Fruit fly (Drosophila melanogaster) whole organism, wandering third instar larva: ENCODE data around the gene CG4267.

Experiments
- Abd-B ChIP-seq: fragments of >200 bp; optimal IDR thresholded peaks from 2 replicates; lab custom pipeline; 2017; ENCODE audit warnings: missing biosample characterization, missing genetic modification characterization
- CG32264 ChIP-seq: fragments of 200-800 bp; sonication (Bioruptor generic); optimal IDR thresholded peaks from 2 replicates; lab custom pipeline; 2016; ENCODE audit warnings: missing biosample characterization, missing genetic modification characterization
- CG9705 ChIP-seq: fragments of 200-800 bp; sonication (Bioruptor generic); optimal IDR thresholded peaks from 2 replicates; lab custom pipeline; 2018; ENCODE audit warnings: missing biosample characterization, mild to moderate bottlenecking, missing genetic modification characterization
- CrebA ChIP-seq: fragments of 200-800 bp; sonication (Bioruptor generic); optimal IDR thresholded peaks from 2 replicates; lab custom pipeline; 2016; ENCODE audit warnings: missing biosample characterization, mild to moderate bottlenecking, missing genetic modification characterization, borderline replicate concordance
- Dfd ChIP-seq: fragments of >200 bp; optimal IDR thresholded peaks from 2 replicates; lab custom pipeline; 2017; ENCODE audit warnings: missing biosample characterization, missing genetic modification characterization
- Dif ChIP-seq: fragments of 200-275, 200-300 bp; sonication (Bioruptor generic); optimal IDR thresholded peaks from 2 replicates; lab custom pipeline; 2018; ENCODE audit warnings: missing biosample characterization, missing genetic modification characterization; ENCODE audit not compliant: partially characterized antibody
- GATAd ChIP-seq: sonication (Bioruptor generic); optimal IDR thresholded peaks from 2 replicates; lab custom pipeline; 2016; ENCODE audit warnings: missing biosample characterization, missing genetic modification characterization
- HLH106 ChIP-seq: fragments of 200-800 bp; optimal IDR thresholded peaks from 3 replicates; lab custom pipeline; 2019; ENCODE audit warnings: missing biosample characterization, mild to moderate bottlenecking, missing genetic modification characterization, moderate library complexity
- Hnf4 ChIP-seq: fragments of 200-800 bp; sonication (Bioruptor generic); optimal IDR thresholded peaks from 2 replicates; lab custom pipeline; 2016; ENCODE audit warnings: missing biosample characterization, mild to moderate bottlenecking, missing genetic modification characterization
- Hr78 ChIP-seq: fragments of >200 bp; optimal IDR thresholded peaks from 2 replicates; lab custom pipeline; 2017; ENCODE audit warnings: missing biosample characterization, missing genetic modification characterization
- Hr83 ChIP-seq: fragments of 200-300 bp; sonication (Bioruptor generic); optimal IDR thresholded peaks from 2 replicates; lab custom pipeline; 2016; ENCODE audit warnings: missing biosample characterization, mild to moderate bottlenecking, missing genetic modification characterization, moderate library complexity; ENCODE audit not compliant: poor library complexity, severe bottlenecking
- Jra ChIP-seq: sonication (Bioruptor generic); optimal IDR thresholded peaks from 2 replicates; lab custom pipeline; 2016; ENCODE audit warnings: missing biosample characterization, missing genetic modification characterization
- Mio ChIP-seq: sonication (Bioruptor generic); optimal IDR thresholded peaks from 2 replicates; lab custom pipeline; 2016; ENCODE audit warnings: missing biosample characterization, missing genetic modification characterization
- Myc ChIP-seq: fragments of >200 bp; optimal IDR thresholded peaks from 2 replicates; lab custom pipeline; 2017
- N ChIP-seq: fragments of >200 bp; optimal IDR thresholded peaks from 2 replicates; lab custom pipeline; 2018; ENCODE audit warnings: missing biosample characterization, missing external identifiers, missing genetic modification characterization
- OdsH ChIP-seq: fragments of 200-800 bp; sonication (Bioruptor generic); optimal IDR thresholded peaks from 2 replicates; lab custom pipeline; 2016; ENCODE audit warnings: missing biosample characterization, mild to moderate bottlenecking, missing genetic modification characterization
- Rel ChIP-seq, 2 experiments: fragments of 200-800 bp; sonication (Bioruptor generic) in 1 of 2; optimal IDR thresholded peaks; 2 replicates in 1 of 2; 3 replicates in 1 of 2; lab custom pipeline; 2016 to 2019; ENCODE audit warnings: mild to moderate bottlenecking in 2 of 2, missing biosample characterization in 2 of 2, missing genetic modification characterization in 2 of 2, moderate library complexity in 1 of 2
- Sp1 ChIP-seq: fragments of 200-800 bp; sonication (Bioruptor generic); optimal IDR thresholded peaks from 3 replicates; lab custom pipeline; 2019; ENCODE audit warnings: missing biosample characterization, mild to moderate bottlenecking, missing genetic modification characterization, moderate library complexity
- Vsx2 ChIP-seq: fragments of 200-300, 225-300 bp; sonication (Bioruptor generic); optimal IDR thresholded peaks from 2 replicates; lab custom pipeline; 2018; ENCODE audit warnings: missing biosample characterization, missing genetic modification characterization; ENCODE audit not compliant: partially characterized antibody
- br ChIP-seq: fragments of 200-800 bp; sonication (Bioruptor generic); optimal IDR thresholded peaks from 2 replicates; lab custom pipeline; 2016; ENCODE audit warnings: missing biosample characterization, missing genetic modification characterization
- brk ChIP-seq: fragments of 200-800 bp; sonication (Bioruptor generic); optimal IDR thresholded peaks from 2 replicates; lab custom pipeline; 2016; ENCODE audit warnings: missing biosample characterization, mild to moderate bottlenecking, missing genetic modification characterization
- dl ChIP-seq, 2 experiments: fragments of 175-275, 200-275 bp in 1 of 2; fragments of 200-275 bp in 1 of 2; sonication (Bioruptor generic); optimal IDR thresholded peaks; lab custom pipeline; 2018; ENCODE audit warnings: mild to moderate bottlenecking in 2 of 2, missing biosample characterization in 2 of 2, missing genetic modification characterization in 2 of 2, moderate library complexity in 2 of 2; ENCODE audit not compliant: partially characterized antibody in 2 of 2, insufficient read depth in 1 of 2
- dmrt93B ChIP-seq: fragments of 200-800 bp; sonication (Bioruptor generic); optimal IDR thresholded peaks from 2 replicates; lab custom pipeline; 2018; ENCODE audit warnings: missing biosample characterization, mild to moderate bottlenecking, missing genetic modification characterization
- dsf ChIP-seq: sonication (Bioruptor generic); optimal IDR thresholded peaks from 2 replicates; lab custom pipeline; 2016; ENCODE audit warnings: missing biosample characterization, missing genetic modification characterization, borderline replicate concordance
- ey ChIP-seq: fragments of 200-800 bp; sonication (Bioruptor generic); optimal IDR thresholded peaks from 2 replicates; lab custom pipeline; 2016; ENCODE audit warnings: missing biosample characterization, missing genetic modification characterization
- foxo ChIP-seq, 2 experiments: fragments of 200-800 bp; sonication (Bioruptor generic); optimal IDR thresholded peaks; 2 replicates in 1 of 2; 3 replicates in 1 of 2; lab custom pipeline; 2016 to 2017; ENCODE audit warnings: missing biosample characterization in 2 of 2, missing genetic modification characterization in 2 of 2
- fru ChIP-seq: fragments of 200-800 bp; sonication (Bioruptor generic); optimal IDR thresholded peaks from 3 replicates; lab custom pipeline; 2016; ENCODE audit warnings: missing biosample characterization, mild to moderate bottlenecking, missing genetic modification characterization
- h ChIP-seq: fragments of 200-800 bp; sonication (Bioruptor generic); optimal IDR thresholded peaks from 3 replicates; lab custom pipeline; 2016; ENCODE audit warnings: missing biosample characterization, mild to moderate bottlenecking, missing genetic modification characterization
- jim ChIP-seq: fragments of 175-275, 200-325 bp; sonication (Bioruptor generic); optimal IDR thresholded peaks from 2 replicates; lab custom pipeline; 2016; ENCODE audit warnings: missing biosample characterization, mild to moderate bottlenecking, missing genetic modification characterization
- lola ChIP-seq: fragments of >200 bp; optimal IDR thresholded peaks from 2 replicates; lab custom pipeline; 2017; ENCODE audit warnings: missing biosample characterization, missing genetic modification characterization
- pan ChIP-seq: fragments of >200 bp; optimal IDR thresholded peaks from 2 replicates; lab custom pipeline; 2017
- psq ChIP-seq: fragments of 200-800 bp; sonication (Bioruptor generic); optimal IDR thresholded peaks from 3 replicates; lab custom pipeline; 2017; ENCODE audit warnings: missing biosample characterization, mild to moderate bottlenecking, missing genetic modification characterization, moderate library complexity
- rgr ChIP-seq: fragments of 200-800 bp; sonication (Bioruptor generic); optimal IDR thresholded peaks from 3 replicates; lab custom pipeline; 2016; ENCODE audit warnings: missing biosample characterization, mild to moderate bottlenecking, missing genetic modification characterization
- sage ChIP-seq: fragments of 200-800 bp; sonication (Bioruptor generic); optimal IDR thresholded peaks from 2 replicates; lab custom pipeline; 2016; ENCODE audit warnings: missing biosample characterization, mild to moderate bottlenecking, missing genetic modification characterization
- sv ChIP-seq: fragments of 200-800 bp; sonication (Bioruptor generic); optimal IDR thresholded peaks from 3 replicates; lab custom pipeline; 2016; ENCODE audit warnings: missing biosample characterization, missing genetic modification characterization
- tai ChIP-seq: sonication (Bioruptor generic); optimal IDR thresholded peaks from 2 replicates; lab custom pipeline; 2016; ENCODE audit warnings: missing biosample characterization, missing genetic modification characterization
- usp ChIP-seq: fragments of >200 bp; optimal IDR thresholded peaks from 2 replicates; lab custom pipeline; 2017; ENCODE audit warnings: missing biosample characterization, missing genetic modification characterization
- woc ChIP-seq: sonication (Bioruptor generic); optimal IDR thresholded peaks from 2 replicates; lab custom pipeline; 2016; ENCODE audit warnings: missing biosample characterization, mild to moderate bottlenecking, missing genetic modification characterization

The CG4267 gene

DNA sequence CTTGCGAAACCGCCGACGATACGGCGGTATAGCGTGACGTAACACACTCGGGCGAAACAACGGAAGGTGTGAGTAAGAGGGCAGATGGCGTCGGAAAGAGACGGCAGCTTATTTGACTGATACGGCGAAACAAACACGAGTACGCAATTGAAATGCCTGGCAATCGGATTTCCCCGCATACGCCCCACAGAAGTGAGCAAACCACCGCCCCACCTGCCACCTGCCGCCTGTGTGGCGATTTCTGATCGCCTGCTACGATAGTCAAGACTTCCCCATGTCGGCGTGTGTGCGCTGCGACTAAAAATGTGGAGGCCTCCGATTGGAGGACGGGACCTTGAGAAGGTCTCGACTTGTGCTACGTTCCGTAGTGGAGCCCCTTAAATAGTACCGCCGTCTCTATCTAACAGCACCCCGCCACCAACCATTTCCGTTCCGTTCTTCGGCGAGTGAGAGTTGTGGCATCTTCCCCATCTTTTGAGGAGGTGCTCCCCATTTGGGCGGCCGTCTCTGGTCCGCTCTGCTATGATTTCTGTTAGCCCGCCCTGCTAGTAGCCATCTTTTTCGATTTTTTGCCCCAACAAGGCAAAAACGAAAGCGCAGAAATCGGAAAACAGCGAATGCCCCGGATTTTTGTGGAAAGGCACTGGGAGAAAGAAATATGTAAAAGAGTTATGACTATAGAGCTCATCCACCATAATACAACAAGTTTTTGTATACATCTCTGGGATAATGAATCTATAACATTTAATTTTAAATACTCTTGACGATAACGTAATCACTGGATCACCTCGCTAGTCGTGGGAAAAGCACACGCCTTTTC, 43.4 kb upstream of the CG4267 start (continued):
- TF ChIP-seq ey (peak; percentile 98), fru (peak; percentile 98), dl (GFP tag; optimal IDR thresholded peaks at IDR 0.05; lab: Kevin White, UChicago; ENCODE audit: insufficient read depth in 1 of 2, partially characterized antibody in 2 of 2) (peak; percentile 72 to 77)

DNA sequence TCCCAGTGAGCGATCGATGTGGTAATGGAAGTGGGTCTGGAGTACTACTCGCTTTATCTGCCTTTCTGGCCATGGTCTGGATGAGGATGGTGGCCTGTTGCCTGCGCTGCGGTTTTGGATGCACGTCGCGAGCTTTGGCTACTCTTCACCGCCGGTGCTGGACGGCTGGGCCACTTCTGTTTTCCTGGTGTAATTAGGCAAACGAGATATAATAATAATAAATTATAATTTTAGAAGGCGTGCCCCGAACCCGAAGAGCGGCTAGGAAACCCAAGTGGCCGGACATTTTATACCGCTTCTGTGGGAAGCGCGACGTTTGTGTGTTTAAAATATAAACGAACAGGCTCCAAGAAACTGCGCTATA, 42.8 kb upstream of the CG4267 start:
- no peak for TF ChIP-seq sage (GFP tag; lab: Kevin White, UChicago)
- no peak for TF ChIP-seq OdsH (GFP tag; lab: Kevin White, UChicago)
- no peak for TF ChIP-seq CG9705 (GFP tag; lab: Kevin White, UChicago)
- TF ChIP-seq brk (GFP tag; lab: Kevin White, UChicago), result no peak
- TF ChIP-seq ey, result no peak
- TF ChIP-seq usp, result no peak
- no peak for TF ChIP-seq Dif (GFP tag; lab: Kevin White, UChicago)
- TF ChIP-seq Rel (GFP tag; optimal IDR thresholded peaks at IDR 0.05; lab: Kevin White, UChicago), result peak; percentile 62
- no peak for TF ChIP-seq Rel (tag; optimal IDR thresholded peaks at IDR 0.05; lab: Kevin White, UChicago)
- no peak for TF ChIP-seq GATAd (GFP tag; lab: Kevin White, UChicago)
- TF ChIP-seq dl (GFP tag; optimal IDR thresholded peaks at IDR 0.05; lab: Kevin White, UChicago; ENCODE audit: insufficient read depth in 1 of 2, partially characterized antibody in 2 of 2), result peak in 1 of 2 experiments; percentile 11
- TF ChIP-seq dmrt93B (GFP tag; lab: Kevin White, UChicago), result no peak
- TF ChIP-seq, all 38 proteins: peak for 2

DNA sequence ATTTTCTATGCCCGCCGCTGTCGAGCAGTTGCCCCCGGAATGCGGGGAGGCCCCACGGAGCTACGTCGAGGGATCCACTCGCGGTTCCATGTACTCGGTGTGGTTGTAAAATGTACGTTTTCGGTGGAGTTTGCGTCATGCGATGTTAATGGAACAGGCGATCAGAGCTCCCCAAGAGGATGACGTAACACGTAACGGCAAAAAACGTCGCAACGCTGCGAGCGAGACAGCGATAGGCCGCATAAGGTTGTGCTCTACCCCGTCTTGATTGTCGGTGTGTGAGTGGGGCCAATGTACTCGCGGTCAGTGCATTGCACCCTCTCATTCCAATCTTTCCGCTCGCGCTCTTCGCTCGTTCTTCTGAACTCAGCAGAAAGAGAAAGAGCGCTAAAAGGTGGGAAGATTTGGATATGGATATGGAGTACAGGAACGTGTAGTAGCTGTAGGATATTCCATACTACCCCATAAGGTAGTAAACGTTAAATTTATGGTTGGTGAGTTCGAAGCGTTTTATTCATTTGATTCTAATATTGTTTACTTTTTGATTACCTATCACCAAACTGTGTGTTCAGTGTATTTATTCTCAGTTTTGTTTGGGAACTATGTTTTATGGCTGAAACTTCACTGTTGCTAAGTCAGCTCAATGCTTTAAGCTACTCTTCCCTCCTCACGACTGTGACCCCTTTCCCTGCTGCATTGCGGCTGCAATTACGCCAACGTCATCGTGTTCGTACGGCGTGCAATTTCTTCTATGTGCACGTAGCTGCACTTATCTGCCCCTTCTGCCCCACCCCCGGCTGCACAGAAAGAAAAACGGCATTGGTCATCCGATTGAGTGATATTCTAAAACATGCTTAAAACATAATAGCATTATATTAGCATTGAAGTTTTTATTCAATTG, 41.8 kb upstream of the CG4267 start:
- TF ChIP-seq Dif (GFP tag; lab: Kevin White, UChicago), result peak; percentile 97
- no peak for TF ChIP-seq CG9705 (GFP tag; lab: Kevin White, UChicago)
- peak; percentile 52 for TF ChIP-seq woc (GFP tag; lab: Kevin White, UChicago)
- peak; percentile 20 for TF ChIP-seq OdsH (GFP tag; lab: Kevin White, UChicago)
- TF ChIP-seq brk (GFP tag; lab: Kevin White, UChicago), result no peak
- TF ChIP-seq Rel (GFP tag; optimal IDR thresholded peaks at IDR 0.05; lab: Kevin White, UChicago), result no peak
- peak; percentile 98 for TF ChIP-seq Rel (tag; optimal IDR thresholded peaks at IDR 0.05; lab: Kevin White, UChicago)
- TF ChIP-seq Mio, result peak; percentile 35
- no peak for TF ChIP-seq sv
- TF ChIP-seq Sp1, result no peak
- no peak for TF ChIP-seq Myc
- no peak for TF ChIP-seq usp
- TF ChIP-seq tai (GFP tag; lab: Kevin White, UChicago), result peak; percentile 97
- peak; percentile 63 for TF ChIP-seq sage (GFP tag; lab: Kevin White, UChicago)
- peak; percentile 36 for TF ChIP-seq CG32264 (GFP tag; lab: Kevin White, UChicago)
- TF ChIP-seq foxo (GFP tag; optimal IDR thresholded peaks at IDR 0.05; lab: Kevin White, UChicago), result no peak
- peak; percentile 75 for TF ChIP-seq Hnf4 (GFP tag; lab: Kevin White, UChicago)
- peak; percentile 58 for TF ChIP-seq h (GFP tag; lab: Kevin White, UChicago)
- no peak for TF ChIP-seq dmrt93B (GFP tag; lab: Kevin White, UChicago)
- no peak for TF ChIP-seq pan
- TF ChIP-seq br (GFP tag; lab: Kevin White, UChicago), result peak; percentile 52
- no peak for TF ChIP-seq jim (GFP tag; lab: Kevin White, UChicago)
- peak; percentile 90 to 96 for TF ChIP-seq dl (GFP tag; optimal IDR thresholded peaks at IDR 0.05; lab: Kevin White, UChicago; ENCODE audit: insufficient read depth in 1 of 2, partially characterized antibody in 2 of 2)
- TF ChIP-seq Vsx2 (GFP tag; lab: Kevin White, UChicago), result peak; percentile 97
- TF ChIP-seq Dfd (GFP tag; lab: Kevin White, UChicago), result no peak
- TF ChIP-seq lola (GFP tag; lab: Kevin White, UChicago), result no peak
- no peak for TF ChIP-seq HLH106
- no peak for TF ChIP-seq Abd-B (GFP tag; lab: Kevin White, UChicago)
- peak; percentile 91 for TF ChIP-seq psq
- no peak for TF ChIP-seq Hr78
- no peak for TF ChIP-seq dsf
- TF ChIP-seq Hr83, result peak; percentile 93
- TF ChIP-seq GATAd (GFP tag; lab: Kevin White, UChicago), result no peak
- peak; percentile 63 for TF ChIP-seq Jra (GFP tag; lab: Kevin White, UChicago)
- TF ChIP-seq CrebA, result peak; percentile 94
- peak; percentile 36 for TF ChIP-seq rgr
- no peak for TF ChIP-seq ey
- TF ChIP-seq N (GFP tag; lab: Kevin White, UChicago), result no peak
- TF ChIP-seq fru, result peak; percentile 59
